Worm (Caenorhabditis elegans): ENCODE data around the gene eef-1G.

eef-1G gene

ce11 chrV:10965501-10965900 is at the start of gene eef-1G, which contains the start of gene ctf-4:
eef-1G (plus strand) TSS chrV:10965719.
ctf-4 (minus strand) TSS chrV:10965539.
- TF ChIP-seq W03F9.2 (tag; optimal IDR thresholded peaks at IDR 0.05), result peak; percentile 97
- TF ChIP-seq him-1 (tag; optimal IDR thresholded peaks at IDR 0.05), result peak; percentile 89
- TF ChIP-seq dao-5 (tag; optimal IDR thresholded peaks at IDR 0.05), result no peak

DNA sequence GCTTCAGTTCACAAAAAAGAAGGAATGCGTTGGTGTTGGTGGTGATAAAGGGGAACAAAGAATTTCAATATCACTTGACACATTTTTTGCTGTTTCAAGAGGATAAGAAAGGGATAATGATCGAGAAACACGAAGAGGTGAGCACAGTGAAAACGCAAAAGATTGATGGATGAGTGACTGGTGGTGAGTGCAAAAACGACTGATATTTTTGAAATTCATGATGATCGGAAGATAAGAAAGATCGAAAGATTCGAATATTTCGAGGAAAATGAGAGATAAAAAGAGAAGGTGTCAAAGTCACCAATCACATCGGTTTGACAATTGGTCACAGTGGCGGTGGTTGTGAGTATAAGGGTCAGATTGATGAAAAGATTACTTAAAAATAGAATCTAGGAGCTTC is 49.6 kb upstream of the eef-1G start:
- TF ChIP-seq W03F9.2 (tag; optimal IDR thresholded peaks at IDR 0.05) (no peak), dao-5 (tag; optimal IDR thresholded peaks at IDR 0.05) (no peak), him-1 (tag; optimal IDR thresholded peaks at IDR 0.05) (no peak)

DNA sequence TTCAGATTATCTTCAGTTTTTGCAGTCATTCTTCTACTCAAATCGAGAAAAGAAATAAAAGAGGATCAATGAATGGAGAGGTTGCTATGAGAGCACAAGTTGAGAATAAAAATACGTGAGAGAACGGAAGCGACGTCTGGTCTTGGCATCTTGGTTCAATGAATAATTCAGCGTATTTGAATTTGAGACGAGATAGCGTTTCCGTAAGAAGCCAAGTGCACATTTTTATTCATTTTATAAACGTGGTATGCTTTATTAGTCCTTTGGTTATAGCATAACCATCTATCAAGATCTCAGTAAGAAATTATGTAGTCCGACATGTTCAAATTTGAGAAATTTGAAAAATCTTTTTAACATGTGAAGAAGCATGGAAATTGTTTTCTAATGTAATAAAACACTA is 47.1 kb upstream of the eef-1G start, which contains the start of gene F58B4.2:
Gene F58B4.2, minus strand, starts transcription at position 101 of the 400 bp plus-strand sequence.
- TF ChIP-seq him-1 (tag; optimal IDR thresholded peaks at IDR 0.05) (no peak), dao-5 (tag; optimal IDR thresholded peaks at IDR 0.05) (no peak), W03F9.2 (tag; optimal IDR thresholded peaks at IDR 0.05) (no peak)

DNA sequence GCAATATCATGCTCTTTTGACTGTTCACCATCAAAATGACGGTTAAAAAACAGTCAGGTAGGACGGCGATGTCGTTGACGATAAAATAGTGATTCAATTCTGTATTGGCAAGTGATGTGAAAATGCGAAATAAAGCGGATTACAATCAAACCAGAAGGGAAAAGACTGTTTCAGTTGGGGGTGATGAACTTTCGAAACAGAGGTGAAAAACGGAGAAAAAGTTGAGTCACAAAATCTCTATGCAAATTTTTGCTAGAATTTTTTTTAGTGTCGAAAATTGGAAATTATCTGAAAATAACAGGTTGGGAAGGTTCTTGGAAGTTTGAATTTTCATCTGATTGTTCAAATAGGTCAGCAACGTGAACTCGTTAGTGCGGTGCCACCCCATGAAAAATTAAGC is 43.8 kb upstream of the eef-1G start, which contains the start of gene nas-31:
Gene nas-31, minus strand, starts transcription at position 101 of the 400 bp plus-strand sequence.
- TF ChIP-seq him-1 (tag; optimal IDR thresholded peaks at IDR 0.05), result no peak
- no peak for TF ChIP-seq dao-5 (tag; optimal IDR thresholded peaks at IDR 0.05)
- no peak for TF ChIP-seq W03F9.2 (tag; optimal IDR thresholded peaks at IDR 0.05)

DNA sequence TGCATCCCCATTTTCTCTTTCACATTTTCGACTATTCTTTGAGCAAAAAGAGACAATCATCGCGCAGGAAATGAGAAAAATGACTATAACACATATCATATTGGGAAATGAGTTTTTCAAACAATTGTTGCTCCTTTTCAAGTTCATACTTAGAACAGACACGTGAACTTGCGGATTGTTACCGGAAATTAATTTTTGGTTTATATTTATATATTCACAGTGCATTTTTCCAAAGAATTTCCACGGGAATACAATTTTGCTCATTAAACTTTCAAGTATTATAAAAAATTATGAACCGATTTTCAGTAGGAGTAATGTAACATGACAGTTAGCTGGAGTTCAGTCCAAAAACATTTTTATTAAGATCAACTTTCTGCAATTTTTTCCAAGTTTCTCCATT is 42.3 kb upstream of the eef-1G start, which contains the start of gene F58B4.7:
Gene F58B4.7, minus strand, starts transcription at position 101 of the 400 bp plus-strand sequence.
- TF ChIP-seq W03F9.2 (tag; optimal IDR thresholded peaks at IDR 0.05) (no peak), dao-5 (tag; optimal IDR thresholded peaks at IDR 0.05) (no peak), him-1 (tag; optimal IDR thresholded peaks at IDR 0.05) (no peak)

ce11 chrV:10924731-10925130 is 40.8 kb upstream of the eef-1G start, which contains the start of gene F58B4.6:
F58B4.6 (plus strand) TSS chrV:10925031.
- TF ChIP-seq him-1 (tag; optimal IDR thresholded peaks at IDR 0.05), result no peak
- TF ChIP-seq dao-5 (tag; optimal IDR thresholded peaks at IDR 0.05), result no peak
- TF ChIP-seq W03F9.2 (tag; optimal IDR thresholded peaks at IDR 0.05), result no peak

ce11 chrV:10925658-10926057 is 39.9 kb upstream of the eef-1G start:
- no peak for TF ChIP-seq dao-5 (tag; optimal IDR thresholded peaks at IDR 0.05)
- TF ChIP-seq W03F9.2 (tag; optimal IDR thresholded peaks at IDR 0.05), result no peak
- TF ChIP-seq him-1 (tag; optimal IDR thresholded peaks at IDR 0.05), result no peak

DNA sequence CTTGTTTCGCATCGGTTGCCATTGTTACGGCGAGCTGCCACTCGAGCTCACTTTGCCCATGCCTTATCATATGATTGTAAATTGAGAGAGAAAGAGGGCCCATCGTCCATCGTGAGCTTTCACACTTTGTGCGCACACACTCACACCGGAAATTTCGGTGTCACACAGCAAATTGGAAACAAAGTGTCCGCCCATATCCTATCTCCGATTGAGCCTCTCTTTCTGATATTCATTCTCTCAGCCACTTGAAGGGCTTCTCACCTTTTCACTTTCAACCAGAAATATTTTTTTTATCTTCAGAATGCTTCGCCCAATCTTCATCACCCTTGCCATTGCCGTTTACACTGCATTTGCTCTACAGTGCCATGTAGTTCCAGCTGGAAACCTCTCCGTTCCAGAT is 36.0 kb upstream of the eef-1G start, which contains the start of gene F58B4.3:
Gene F58B4.3, plus strand, starts transcription at position 301 of the 400 bp plus-strand sequence.
- TF ChIP-seq dao-5 (tag; optimal IDR thresholded peaks at IDR 0.05), result no peak
- TF ChIP-seq W03F9.2 (tag; optimal IDR thresholded peaks at IDR 0.05), result no peak
- TF ChIP-seq him-1 (tag; optimal IDR thresholded peaks at IDR 0.05), result no peak

DNA sequence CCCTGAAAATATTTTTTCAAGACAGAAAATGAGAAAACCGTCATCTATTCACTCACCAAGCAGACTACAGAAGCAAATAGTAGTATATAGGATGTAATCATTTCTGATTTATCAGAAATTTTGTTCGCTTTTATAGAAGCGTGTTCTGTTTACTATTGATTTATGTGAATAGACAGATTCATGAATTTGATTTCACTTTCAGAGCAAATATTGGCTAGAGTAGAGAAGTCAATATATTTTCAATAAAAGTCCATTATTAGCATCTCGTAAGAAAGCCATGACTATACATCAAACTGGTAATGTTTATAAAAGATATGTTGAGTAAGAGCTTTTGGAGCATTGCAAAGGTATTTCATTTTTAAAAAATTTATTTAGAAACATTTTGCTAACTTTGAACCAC is 34.3 kb upstream of the eef-1G start, which contains the start of gene scvp-1:
Gene scvp-1, minus strand, starts transcription at position 101 of the 400 bp plus-strand sequence.
- no peak for TF ChIP-seq dao-5 (tag; optimal IDR thresholded peaks at IDR 0.05)
- TF ChIP-seq W03F9.2 (tag; optimal IDR thresholded peaks at IDR 0.05), result no peak
- no peak for TF ChIP-seq him-1 (tag; optimal IDR thresholded peaks at IDR 0.05)

ce11 chrV:10932411-10932810 is 33.1 kb upstream of the eef-1G start, which contains the start of gene F58B4.5:
F58B4.5 (plus strand) TSS chrV:10932693.
- TF ChIP-seq dao-5 (tag; optimal IDR thresholded peaks at IDR 0.05) (no peak), W03F9.2 (tag; optimal IDR thresholded peaks at IDR 0.05) (peak; percentile 21), him-1 (tag; optimal IDR thresholded peaks at IDR 0.05) (no peak)

ce11 chrV:10936681-10937080 is 28.8 kb upstream of the eef-1G start, which contains the start of gene F17C11.12:
F17C11.12 (minus strand) TSS chrV:10936920.
- TF ChIP-seq dao-5 (tag; optimal IDR thresholded peaks at IDR 0.05), result no peak
- TF ChIP-seq W03F9.2 (tag; optimal IDR thresholded peaks at IDR 0.05), result no peak
- TF ChIP-seq him-1 (tag; optimal IDR thresholded peaks at IDR 0.05), result no peak

- TF ChIP-seq dao-5 (tag; optimal IDR thresholded peaks at IDR 0.05) (no peak), W03F9.2 (tag; optimal IDR thresholded peaks at IDR 0.05) (peak; percentile 10)
Measured at ce11 chrV:10937294-10937693, 28.2 kb upstream of the eef-1G start.

DNA sequence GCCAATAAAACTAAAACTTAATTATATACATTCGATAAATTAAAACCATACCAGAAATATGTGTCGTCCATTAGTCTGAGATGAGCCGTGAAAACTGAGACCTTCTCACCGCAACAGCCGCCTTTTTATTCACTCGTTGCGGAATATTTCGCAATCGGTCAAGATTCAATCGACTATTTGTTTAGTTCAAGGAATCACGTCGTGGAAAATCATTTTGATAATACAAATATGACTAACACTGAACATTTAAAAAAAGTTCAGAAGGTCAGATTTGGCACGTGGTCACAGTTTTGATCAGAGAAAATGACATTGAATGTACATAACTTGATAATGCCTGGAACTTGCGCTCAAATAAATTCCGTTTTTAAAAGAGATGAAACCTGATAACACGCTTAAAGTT is 26.8 kb upstream of the eef-1G start, which contains the start of gene F17C11.11:
Gene F17C11.11, minus strand, starts transcription at position 79 of the 400 bp plus-strand sequence.
- TF ChIP-seq dao-5 (tag; optimal IDR thresholded peaks at IDR 0.05), result no peak
- TF ChIP-seq W03F9.2 (tag; optimal IDR thresholded peaks at IDR 0.05), result no peak
- TF ChIP-seq him-1 (tag; optimal IDR thresholded peaks at IDR 0.05), result no peak

- TF ChIP-seq him-1 (tag; optimal IDR thresholded peaks at IDR 0.05) (no peak), dao-5 (tag; optimal IDR thresholded peaks at IDR 0.05) (no peak), W03F9.2 (tag; optimal IDR thresholded peaks at IDR 0.05) (no peak)
Measured at ce11 chrV:10939990-10940570, 25.4 kb upstream of the eef-1G start.

Measured in whole organism, L4/young adult.